Worm (Caenorhabditis elegans): ENCODE measurements around the gene del-7.

DNA sequence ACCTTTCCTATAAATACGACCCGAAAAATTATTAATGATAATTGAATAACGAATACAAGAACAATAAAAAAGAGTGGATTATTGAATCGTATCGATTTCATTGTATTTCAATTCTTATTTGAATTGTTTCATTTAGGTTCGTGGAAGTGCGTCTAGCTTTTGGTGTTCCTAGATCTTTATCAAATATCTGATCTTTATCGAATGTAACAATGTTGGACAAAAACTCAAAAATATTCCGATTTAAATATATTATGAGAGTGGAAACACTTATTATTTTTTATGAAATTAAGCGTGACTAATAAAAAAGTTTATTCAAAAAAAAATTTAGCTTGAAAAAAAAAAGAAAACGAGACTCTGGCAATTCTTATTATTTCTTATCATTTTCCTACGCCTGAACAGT lies 28.3 kb upstream of the del-7 start, which contains the start of the genes C50F7.9 and C50F7.3:
- no peak for TF ChIP-seq flt-1 (GFP tag; IDR thresholded peaks at IDR 0.05)
- TF ChIP-seq ama-1 (optimal IDR thresholded peaks at IDR 0.05): no peak
- no peak for TF ChIP-seq F13C5.2 (tag; optimal IDR thresholded peaks at IDR 0.05)
- TF ChIP-seq B0310.2 (tag; optimal IDR thresholded peaks at IDR 0.05): no peak
- no peak for TF ChIP-seq sea-1 (GFP tag; conservative IDR thresholded peaks at IDR 0.05)
- no peak for TF ChIP-seq tbx-37 (GFP tag; conservative IDR thresholded peaks at IDR 0.05)

Data from whole organism, early embryonic.